Fruit fly (Drosophila melanogaster) S2 (cell line): ENCODE measurements around the gene Pdh.

Experiments
- CG8478 ChIP-seq: fragments of >200 bp; optimal IDR thresholded peaks from 2 replicates; lab custom pipeline; 2018
- CTCF ChIP-seq, 2 experiments: fragments of >200 bp; optimal IDR thresholded peaks; 2 replicates each; lab custom pipeline; 2018

The Pdh gene

dm6 chr3L:16354197-16354596 is at the start of gene Pdh:
TSS of gene Pdh (minus strand) at chr3L:16354297.
- TF ChIP-seq CTCF (optimal IDR thresholded peaks at IDR 0.05; lab: Kevin White, UChicago) (no peak), CG8478 (lab: Kevin White, UChicago) (no peak)

dm6 chr3L:16402253-16402652 is 48.2 kb upstream of the Pdh start:
- TF ChIP-seq CTCF (optimal IDR thresholded peaks at IDR 0.05; lab: Kevin White, UChicago) (no peak), CG8478 (lab: Kevin White, UChicago) (no peak)

dm6 chr3L:16400175-16400574 is 46.1 kb upstream of the Pdh start, which contains the start of gene CG44836:
TSS of gene CG44836 (minus strand) at chr3L:16400275.
- no peak for TF ChIP-seq CTCF (optimal IDR thresholded peaks at IDR 0.05; lab: Kevin White, UChicago)
- TF ChIP-seq CG8478 (lab: Kevin White, UChicago), result no peak

- TF ChIP-seq CG8478 (lab: Kevin White, UChicago) (no peak), CTCF (optimal IDR thresholded peaks at IDR 0.05; lab: Kevin White, UChicago) (no peak)
Observed at dm6 chr3L:16394506-16394905, 40.4 kb upstream of the Pdh start, which contains the start of gene Gagr. TSS of gene Gagr (plus strand) at chr3L:16394586.

dm6 chr3L:16393700-16394099 is 39.6 kb upstream of the Pdh start:
- TF ChIP-seq CTCF (optimal IDR thresholded peaks at IDR 0.05; lab: Kevin White, UChicago) (no peak), CG8478 (lab: Kevin White, UChicago) (no peak)

DNA sequence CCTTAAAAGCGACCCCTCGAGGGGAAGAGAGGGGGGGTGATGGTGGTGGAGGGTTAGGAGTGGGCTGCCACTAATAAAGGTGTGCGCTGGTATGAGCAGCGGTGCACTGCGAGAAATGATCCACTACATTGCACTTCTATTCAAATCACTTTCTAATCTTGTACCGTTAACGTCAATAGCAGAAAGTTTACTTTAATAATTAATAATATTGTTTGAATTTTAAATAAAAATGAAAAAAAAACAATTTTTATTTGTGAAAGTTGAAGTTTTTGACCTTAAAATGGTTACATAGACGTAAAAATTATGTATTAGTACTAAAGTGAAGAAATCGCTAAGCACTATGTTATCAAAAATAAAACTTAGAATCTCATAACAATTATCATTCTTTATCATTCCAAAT is 38.8 kb upstream of the Pdh start:
- TF ChIP-seq CTCF (optimal IDR thresholded peaks at IDR 0.05; lab: Kevin White, UChicago), result no peak
- no peak for TF ChIP-seq CG8478 (lab: Kevin White, UChicago)

DNA sequence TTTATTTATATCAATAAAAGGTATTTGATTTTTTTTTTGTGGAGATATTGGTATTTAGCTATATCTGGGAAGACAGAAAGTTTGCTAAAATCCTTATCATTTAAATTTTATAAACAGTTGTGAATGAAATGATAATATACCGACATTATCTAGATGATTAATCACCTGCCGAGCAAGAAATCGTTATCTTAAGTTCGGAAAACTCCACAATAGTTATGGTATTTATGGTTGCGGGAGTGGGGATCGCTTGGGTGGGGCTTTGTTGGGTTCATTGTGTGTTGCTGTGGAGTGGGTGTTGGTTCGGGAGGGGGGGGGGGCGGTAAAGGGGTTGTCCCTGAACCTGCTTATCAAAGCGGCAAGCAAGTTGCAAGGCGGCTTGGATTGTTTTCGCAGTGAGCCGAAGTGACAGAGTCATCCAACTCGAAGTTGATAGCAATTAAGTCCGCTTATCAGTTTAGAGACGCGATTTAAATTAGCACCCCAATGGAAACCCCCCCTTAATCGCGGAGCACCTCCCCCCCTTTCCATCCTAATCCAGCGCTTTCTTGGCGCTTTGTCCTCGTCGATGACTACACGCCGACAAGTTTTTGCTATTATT is 38.2 kb upstream of the Pdh start:
- TF ChIP-seq CTCF (optimal IDR thresholded peaks at IDR 0.05; lab: Kevin White, UChicago) (no peak), CG8478 (lab: Kevin White, UChicago) (no peak)

dm6 chr3L:16391257-16391656 is 37.2 kb upstream of the Pdh start:
- TF ChIP-seq CTCF (optimal IDR thresholded peaks at IDR 0.05; lab: Kevin White, UChicago) (no peak), CG8478 (lab: Kevin White, UChicago) (no peak)

DNA sequence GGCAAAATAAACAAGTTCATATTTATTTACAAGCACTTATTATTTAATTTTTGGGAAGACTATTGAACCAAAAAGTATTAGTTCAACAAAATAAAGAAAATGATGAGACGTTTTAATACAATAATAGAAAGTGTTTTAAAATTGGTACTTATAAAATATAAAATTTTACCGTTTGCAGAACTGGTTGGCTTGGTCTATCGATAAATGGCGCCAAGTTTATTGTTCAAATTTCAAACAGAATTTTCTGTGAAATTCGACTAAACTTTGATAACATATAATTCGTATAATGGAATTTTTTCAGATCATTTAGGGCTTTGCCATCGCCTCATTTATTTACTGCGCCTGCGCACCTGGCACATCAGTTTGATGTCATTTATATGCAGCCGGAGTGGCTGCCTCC is 36.7 kb upstream of the Pdh start:
- no peak for TF ChIP-seq CTCF (optimal IDR thresholded peaks at IDR 0.05; lab: Kevin White, UChicago)
- no peak for TF ChIP-seq CG8478 (lab: Kevin White, UChicago)

dm6 chr3L:16385880-16386584 is 31.9 kb upstream of the Pdh start, which contains the start of the genes Agpat3 and RAF2:
TSS of gene Agpat3 (minus strand) at chr3L:16385957.
TSS of gene RAF2 (plus strand) at chr3L:16386327.
- TF ChIP-seq CG8478 (lab: Kevin White, UChicago) (no peak), CTCF (optimal IDR thresholded peaks at IDR 0.05; lab: Kevin White, UChicago) (no peak)

- TF ChIP-seq CTCF (optimal IDR thresholded peaks at IDR 0.05; lab: Kevin White, UChicago) (no peak), CG8478 (lab: Kevin White, UChicago) (no peak)
Observed at dm6 chr3L:16385252-16385879, 31.3 kb upstream of the Pdh start.

dm6 chr3L:16384145-16384705 is 30.1 kb upstream of the Pdh start:
- TF ChIP-seq CTCF (optimal IDR thresholded peaks at IDR 0.05; lab: Kevin White, UChicago), result no peak
- TF ChIP-seq CG8478 (lab: Kevin White, UChicago), result no peak

dm6 chr3L:16383056-16383455 is 29.0 kb upstream of the Pdh start:
- TF ChIP-seq CG8478 (lab: Kevin White, UChicago) (no peak), CTCF (optimal IDR thresholded peaks at IDR 0.05; lab: Kevin White, UChicago) (no peak)

- TF ChIP-seq CTCF (optimal IDR thresholded peaks at IDR 0.05; lab: Kevin White, UChicago) (peak in 1 of 2 experiments; percentile 33), CG8478 (lab: Kevin White, UChicago) (no peak)
Observed at dm6 chr3L:16381184-16381797, 27.2 kb upstream of the Pdh start, which contains the start of gene Agpat4. TSS of gene Agpat4 (minus strand) at chr3L:16381570.
